Worm (Caenorhabditis elegans): Measurements from ENCODE around the gene apc-11.
A peak's percentile ranks its signal among the peaks of the same experiment; 100 is the strongest.

Gene apc-11

DNA sequence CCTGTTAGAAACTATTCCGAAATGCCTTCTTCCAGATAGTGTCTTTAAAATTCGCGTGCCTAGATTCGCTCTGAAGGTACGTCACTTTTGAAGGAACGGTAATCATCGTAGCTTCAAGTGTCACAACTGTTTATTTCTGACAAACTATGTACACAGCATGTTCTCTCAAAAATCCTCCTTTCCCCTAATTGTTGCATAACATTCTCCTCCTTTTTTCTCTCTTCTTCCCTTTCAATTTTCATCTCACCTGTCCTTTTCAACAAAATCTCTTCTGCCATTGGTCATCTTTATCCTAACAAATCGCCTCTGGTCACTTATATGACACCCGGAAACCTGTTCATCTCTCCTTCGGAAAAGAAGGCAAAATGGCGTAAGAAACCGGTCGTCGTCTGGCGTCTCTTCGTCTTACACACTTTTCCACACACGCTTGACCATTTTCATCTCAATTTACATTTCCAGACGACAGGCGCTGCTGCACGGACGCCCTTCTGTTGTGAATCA, 21.9 kb upstream of the apc-11 start, which contains the start of gene lips-3:
Gene lips-3, plus strand, starts transcription at position 458 of the 501 bp plus-strand sequence.
- no peak for TF ChIP-seq efl-3 (GFP tag; optimal IDR thresholded peaks at IDR 0.05)
- TF ChIP-seq nhr-28 (tag; optimal IDR thresholded peaks at IDR 0.05): no peak
- no peak for TF ChIP-seq mep-1 (tag; optimal IDR thresholded peaks at IDR 0.05)
- peak; percentile 91 for TF ChIP-seq blmp-1 (tag; optimal IDR thresholded peaks at IDR 0.05)
- TF ChIP-seq lin-14 (GFP tag; optimal IDR thresholded peaks at IDR 0.05): peak; percentile 11
- no peak for TF ChIP-seq unc-30 (tag; optimal IDR thresholded peaks at IDR 0.05)
- TF ChIP-seq nhr-90 (tag; optimal IDR thresholded peaks at IDR 0.05; ENCODE audit: poor library complexity): no peak

DNA sequence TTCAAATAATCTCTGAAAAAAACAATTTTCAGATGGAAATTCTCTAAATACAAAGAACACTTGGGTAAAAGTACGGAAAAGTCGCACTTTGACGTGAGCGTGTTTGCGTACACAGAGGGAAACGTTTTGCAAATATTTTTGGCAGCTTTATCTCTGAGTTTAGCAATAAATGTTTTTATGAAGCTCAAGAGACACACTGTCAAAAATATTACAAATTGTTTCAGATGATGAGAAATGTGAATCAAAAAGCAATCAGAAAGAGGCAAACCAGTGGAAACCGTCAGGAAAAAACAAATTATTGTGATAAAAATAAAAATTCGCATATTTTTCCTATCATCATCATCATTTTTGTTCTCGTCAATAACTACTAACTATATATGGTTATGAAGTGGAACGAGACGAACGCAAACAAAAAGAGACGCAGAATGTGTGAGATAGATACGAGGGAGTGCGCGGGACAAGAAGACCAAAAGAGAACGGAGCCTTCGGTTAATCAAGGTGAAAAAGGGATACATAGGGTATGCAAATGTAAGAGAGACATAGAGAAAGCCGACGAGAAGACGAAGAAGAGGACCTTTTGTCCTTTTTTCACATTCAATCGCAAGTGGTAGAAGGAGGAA, 18.2 kb upstream of the apc-11 start, which contains the start of gene sel-2:
Gene sel-2, minus strand, starts transcription at position 51 of the 620 bp plus-strand sequence.
- TF ChIP-seq F16B12.6 (tag; optimal IDR thresholded peaks at IDR 0.05) (peak; percentile 67), blmp-1 (tag; optimal IDR thresholded peaks at IDR 0.05) (peak; percentile 37), fkh-8 (tag; optimal IDR thresholded peaks at IDR 0.05) (peak; percentile 5), lsy-2 (tag; optimal IDR thresholded peaks at IDR 0.05) (peak in 1 of 2 experiments; percentile 25), snu-23 (GFP tag; optimal IDR thresholded peaks at IDR 0.05) (peak; percentile 40), skn-1 (tag; optimal IDR thresholded peaks at IDR 0.05) (no peak), sptf-1 (tag; optimal IDR thresholded peaks at IDR 0.05) (no peak), mep-1 (tag; optimal IDR thresholded peaks at IDR 0.05) (peak; percentile 62), elt-3 (tag; optimal IDR thresholded peaks at IDR 0.05) (peak in 1 of 6 experiments; percentile 20), lin-14 (GFP tag; optimal IDR thresholded peaks at IDR 0.05) (peak; percentile 87), ama-1 (optimal IDR thresholded peaks at IDR 0.05) (no peak), unc-86 (tag; optimal IDR thresholded peaks at IDR 0.05) (no peak), efl-1 (optimal IDR thresholded peaks at IDR 0.05) (peak in 1 of 2 experiments; percentile 39), efl-1 (GFP tag; optimal IDR thresholded peaks at IDR 0.05 in 1 of 2) (peak; percentile 2 to 72), nhr-76 (tag; optimal IDR thresholded peaks at IDR 0.05) (no peak), swsn-7 (tag; optimal IDR thresholded peaks at IDR 0.05) (peak; percentile 15), nhr-85 (tag) (peak; percentile 58), nhr-71 (tag; optimal IDR thresholded peaks at IDR 0.05) (peak; percentile 4), mef-2 (tag; optimal IDR thresholded peaks at IDR 0.05) (no peak)

DNA sequence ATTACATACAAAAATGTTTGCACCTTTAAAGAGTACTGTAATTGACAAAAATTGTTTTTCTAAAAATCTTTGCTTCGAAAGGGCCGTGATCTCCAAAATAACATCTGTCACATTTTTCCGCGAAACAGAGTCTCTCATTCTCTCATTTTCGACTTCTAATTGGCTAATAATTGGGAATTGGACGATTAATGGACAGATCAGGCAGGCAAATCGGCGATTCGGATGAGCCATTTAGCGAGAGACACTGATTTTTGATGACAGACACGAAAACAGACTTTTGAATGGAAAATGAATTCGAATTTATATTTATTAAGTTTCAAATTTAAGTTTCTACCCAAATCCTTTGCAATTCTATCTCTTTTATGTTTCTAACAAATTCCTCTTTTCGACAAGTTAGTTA, 9.6 kb upstream of the apc-11 start:
- TF ChIP-seq ama-1 (optimal IDR thresholded peaks at IDR 0.05) (no peak), rnt-1 (tag; optimal IDR thresholded peaks at IDR 0.05) (peak; percentile 21)

DNA sequence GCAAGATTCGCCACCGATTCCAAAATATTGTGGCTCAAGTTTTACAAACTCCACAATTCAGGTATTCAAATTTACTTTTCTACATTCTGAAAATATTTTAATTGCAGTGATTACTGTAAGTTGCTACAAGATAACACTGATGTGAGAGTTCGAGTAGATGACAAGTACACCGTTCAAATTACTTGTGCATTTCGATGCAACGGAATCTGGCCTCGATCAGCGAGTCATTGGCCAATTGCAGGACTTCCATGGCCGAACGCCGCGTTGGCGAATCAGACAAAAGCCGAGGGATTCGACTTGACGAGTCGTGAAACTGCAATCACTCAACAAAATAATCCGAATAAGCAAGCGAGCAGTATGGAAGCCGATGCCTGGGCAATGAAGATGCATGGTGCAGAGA, 7.1 kb upstream of the apc-11 start:
- no peak for TF ChIP-seq fkh-10 (GFP tag; optimal IDR thresholded peaks at IDR 0.05)
- TF ChIP-seq nhr-85 (tag): peak; percentile 43
- TF ChIP-seq nhr-47 (tag; optimal IDR thresholded peaks at IDR 0.05): no peak
- TF ChIP-seq nhr-84 (tag; optimal IDR thresholded peaks at IDR 0.05): no peak
- TF ChIP-seq unc-30 (tag; optimal IDR thresholded peaks at IDR 0.05): no peak
- no peak for TF ChIP-seq swsn-7 (tag; optimal IDR thresholded peaks at IDR 0.05)
- no peak for TF ChIP-seq xbp-1 (tag; optimal IDR thresholded peaks at IDR 0.05)
- no peak for TF ChIP-seq ztf-4 (tag; optimal IDR thresholded peaks at IDR 0.05)

DNA sequence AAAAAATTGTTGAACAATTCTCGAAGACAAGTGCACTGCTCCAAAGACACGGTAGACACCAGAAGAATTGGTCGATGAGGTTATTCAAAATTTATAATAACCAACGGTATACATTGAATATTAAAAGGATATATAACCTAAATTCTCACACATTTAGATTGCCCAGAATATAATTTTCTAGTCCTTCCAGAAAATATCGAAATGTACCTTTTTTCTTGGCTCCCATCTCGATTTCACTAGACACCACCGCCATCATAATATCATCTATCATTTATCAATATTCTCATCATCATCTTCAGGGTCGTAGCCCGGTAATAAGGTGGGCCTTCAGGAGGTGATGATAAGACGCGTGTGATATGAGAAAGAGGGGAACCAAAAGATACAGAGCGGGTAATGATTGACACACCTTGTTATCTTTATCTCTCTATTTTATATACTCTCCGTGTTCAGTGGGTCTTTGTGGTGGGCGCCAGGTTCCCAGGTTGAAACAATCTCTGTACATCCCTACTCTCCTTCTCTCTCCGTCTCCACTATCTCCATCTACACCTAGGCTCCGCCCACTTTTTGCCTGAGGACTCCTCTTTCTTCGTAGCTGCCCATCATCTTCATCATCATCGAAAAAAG, 6.0 kb upstream of the apc-11 start, which contains the start of gene mab-21:
Gene mab-21, plus strand, starts transcription at position 615 of the 624 bp plus-strand sequence.
- no peak for TF ChIP-seq unc-98 (GFP tag; IDR thresholded peaks at IDR 0.05)
- peak; percentile 9 for TF ChIP-seq nhr-20 (tag; optimal IDR thresholded peaks at IDR 0.05)
- TF ChIP-seq lin-14 (GFP tag; optimal IDR thresholded peaks at IDR 0.05): peak; percentile 71
- TF ChIP-seq elt-3 (tag; optimal IDR thresholded peaks at IDR 0.05): peak in 5 of 6 experiments; percentile 40 to 85 (median 51)
- TF ChIP-seq xbp-1 (tag; optimal IDR thresholded peaks at IDR 0.05): no peak
- TF ChIP-seq lsy-2 (tag; optimal IDR thresholded peaks at IDR 0.05): peak in 1 of 2 experiments; percentile 23
- peak; percentile 3 for TF ChIP-seq nhr-85 (tag)
- TF ChIP-seq snu-23 (GFP tag; optimal IDR thresholded peaks at IDR 0.05): peak; percentile 22
- no peak for TF ChIP-seq vab-15 (tag; optimal IDR thresholded peaks at IDR 0.05)
- TF ChIP-seq rnt-1 (tag; optimal IDR thresholded peaks at IDR 0.05): peak; percentile 47
- no peak for TF ChIP-seq sptf-1 (tag; optimal IDR thresholded peaks at IDR 0.05)
- peak in 1 of 2 experiments; percentile 24 for TF ChIP-seq mdl-1 (tag; optimal IDR thresholded peaks at IDR 0.05)
- TF ChIP-seq nhr-71 (tag; optimal IDR thresholded peaks at IDR 0.05): peak; percentile 34
- TF ChIP-seq lin-35 (GFP tag; optimal IDR thresholded peaks at IDR 0.05): peak in 1 of 2 experiments; percentile 15
- TF ChIP-seq ceh-88 (GFP tag; IDR thresholded peaks at IDR 0.05): no peak
- TF ChIP-seq efl-1 (optimal IDR thresholded peaks at IDR 0.05): peak in 1 of 2 experiments; percentile 5
- TF ChIP-seq efl-1 (GFP tag; optimal IDR thresholded peaks at IDR 0.05 in 1 of 2): no peak
- peak; percentile 32 for TF ChIP-seq ztf-4 (tag; optimal IDR thresholded peaks at IDR 0.05)

All from whole organism, L1 larva.